Fruit fly (Drosophila melanogaster): ENCODE measurements around the gene elm.

elm gene

dm6 chr3R:5671795-5672657, 17.4 kb upstream of the elm start (continued):
- TF ChIP-seq shn (GFP tag; optimal IDR thresholded peaks at IDR 0.05) (no peak), ac (GFP tag; optimal IDR thresholded peaks at IDR 0.05) (no peak), esg (GFP tag; conservative IDR thresholded peaks at IDR 0.05) (no peak), Atf-2 (GFP tag; optimal IDR thresholded peaks at IDR 0.05) (no peak), Max (GFP tag; optimal IDR thresholded peaks at IDR 0.05) (no peak), CG15479 (GFP tag; optimal IDR thresholded peaks at IDR 0.05) (peak; percentile 90), fd64A (GFP tag; optimal IDR thresholded peaks at IDR 0.05) (no peak), CG17385 (GFP tag; optimal IDR thresholded peaks at IDR 0.05) (no peak), row (GFP tag; IDR thresholded peaks at IDR 0.05) (peak; percentile 79), mirr (GFP tag; optimal IDR thresholded peaks at IDR 0.05) (peak; percentile 79), Stat92E (GFP tag; optimal IDR thresholded peaks at IDR 0.05) (no peak), C15 (GFP tag; IDR thresholded peaks at IDR 0.05) (no peak), gce (GFP tag; IDR thresholded peaks at IDR 0.05) (no peak), CG15011 (GFP tag; optimal IDR thresholded peaks at IDR 0.05) (no peak), grn (GFP tag; optimal IDR thresholded peaks at IDR 0.05) (peak; percentile 100), hbn (GFP tag; IDR thresholded peaks at IDR 0.05; ENCODE audit: partially characterized antibody) (0 out of 2 replicates have a peak, but pooled peaks have one; percentile 24), CG18599 (GFP tag; optimal IDR thresholded peaks at IDR 0.05) (no peak), CG9727 (GFP tag; optimal IDR thresholded peaks at IDR 0.05) (no peak), CG14441 (GFP tag; IDR thresholded peaks at IDR 0.05) (no peak), pita (GFP tag; optimal IDR thresholded peaks at IDR 0.05) (no peak), CG14667 (GFP tag; IDR thresholded peaks at IDR 0.05) (no peak), Doc3 (GFP tag; IDR thresholded peaks at IDR 0.05; ENCODE audit: partially characterized antibody) (no peak), Ssrp (tag; optimal IDR thresholded peaks at IDR 0.05) (no peak), CG4854 (GFP tag; optimal IDR thresholded peaks at IDR 0.05) (no peak), Adf1 (GFP tag; IDR thresholded peaks at IDR 0.05) (no peak), Oli (tag; optimal IDR thresholded peaks at IDR 0.05) (no peak), CG5245 (GFP tag; optimal IDR thresholded peaks at IDR 0.05) (no peak), Sry-β (GFP tag; optimal IDR thresholded peaks at IDR 0.05) (peak; percentile 92), CG4707 (GFP tag; optimal IDR thresholded peaks at IDR 0.05) (no peak), p53 (GFP tag; optimal IDR thresholded peaks at IDR 0.05) (no peak), knrl (GFP tag; IDR thresholded peaks at IDR 0.05; ENCODE audit: partially characterized antibody) (no peak), CG12155 (GFP tag; optimal IDR thresholded peaks at IDR 0.05) (no peak), vfl (GFP tag; optimal IDR thresholded peaks at IDR 0.05) (no peak), CG17359 (tag; optimal IDR thresholded peaks at IDR 0.05) (no peak), sens-2 (GFP tag; IDR thresholded peaks at IDR 0.05) (0 out of 2 replicates have a peak, but pooled peaks have one; percentile 9), BtbVII (GFP tag; optimal IDR thresholded peaks at IDR 0.05) (no peak), CG6683 (GFP tag; optimal IDR thresholded peaks at IDR 0.05) (no peak), nerfin-1 (tag; optimal IDR thresholded peaks at IDR 0.05) (peak; percentile 5), CG2678 (tag; optimal IDR thresholded peaks at IDR 0.05) (no peak), CG3847 (GFP tag; IDR thresholded peaks at IDR 0.05) (no peak), Dll (GFP tag; IDR thresholded peaks at IDR 0.05; ENCODE audit: partially characterized antibody) (0 out of 4 replicates have a peak, but pooled peaks have one; percentile 28), CG10209 (GFP tag; optimal IDR thresholded peaks at IDR 0.05) (no peak), BEAF-32 (GFP tag; optimal IDR thresholded peaks at IDR 0.05) (no peak), CG12942 (GFP tag; optimal IDR thresholded peaks at IDR 0.05) (no peak), E2f1 (GFP tag; IDR thresholded peaks at IDR 0.05) (no peak), Xbp1 (GFP tag; optimal IDR thresholded peaks at IDR 0.05) (no peak), GATAe (GFP tag; conservative IDR thresholded peaks at IDR 0.05) (peak; percentile 61; the same call in 1 of the 2 replicates), CG15269 (tag; optimal IDR thresholded peaks at IDR 0.05) (no peak)

All from whole organism, embryonic.